Worm (Caenorhabditis elegans): ENCODE measurements around the gene C05B5.16.

DNA sequence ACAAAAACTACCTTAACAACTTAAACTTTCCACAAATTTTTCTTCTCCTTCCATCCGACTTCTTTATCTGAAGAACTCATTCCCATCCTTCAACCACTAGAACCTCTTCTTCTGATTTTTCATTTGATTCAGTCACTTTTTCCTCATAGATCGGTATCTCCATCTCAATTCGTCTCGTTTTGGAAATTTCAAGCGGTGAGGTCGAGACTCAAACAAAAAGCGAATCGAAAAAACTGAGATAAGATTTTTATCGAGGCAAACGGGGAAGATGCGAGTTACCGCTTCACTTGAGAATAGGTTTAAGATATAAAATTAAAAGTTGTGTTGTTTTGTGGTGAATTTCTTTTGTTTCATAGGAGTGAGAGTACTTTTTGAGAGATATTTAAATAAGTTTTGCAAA is 20.9 kb upstream of the C05B5.16 start:
- TF ChIP-seq hmg-4 (GFP tag; optimal IDR thresholded peaks at IDR 0.05) (no peak), flt-1 (GFP tag; IDR thresholded peaks at IDR 0.05) (no peak)
